Fruit fly (Drosophila melanogaster) whole organism, adult: ENCODE results near the gene Alp5.

Experiments
- CG12768 ChIP-seq: fragments of 200-800 bp; sonication (Bioruptor generic); optimal IDR thresholded peaks from 2 replicates; lab custom pipeline; 2017; ENCODE audit warnings: missing biosample characterization, missing genetic modification characterization, mild to moderate bottlenecking, moderate library complexity, missing genetic modification reagents
- CG1620 ChIP-seq: fragments of 200-800 bp; sonication (Bioruptor generic); optimal IDR thresholded peaks from 2 replicates; lab custom pipeline; 2016; ENCODE audit warnings: missing biosample characterization, missing genetic modification characterization
- CG33017 ChIP-seq: fragments of 200-800 bp; sonication (Bioruptor generic); optimal IDR thresholded peaks from 2 replicates; lab custom pipeline; 2018; ENCODE audit warnings: missing biosample characterization, mild to moderate bottlenecking, missing genetic modification characterization, moderate library complexity
- CG7101 ChIP-seq: fragments of 200-800 bp; sonication (Bioruptor generic); optimal IDR thresholded peaks from 2 replicates; lab custom pipeline; 2018; ENCODE audit warnings: missing biosample characterization, mild to moderate bottlenecking, missing genetic modification characterization, moderate library complexity
- Crg-1 ChIP-seq: fragments of 200-800 bp; sonication (Bioruptor generic); optimal IDR thresholded peaks from 2 replicates; lab custom pipeline; 2016; ENCODE audit warnings: missing biosample characterization, missing genetic modification characterization
- Hr96 ChIP-seq: fragments of 200-800 bp; sonication (Bioruptor generic); optimal IDR thresholded peaks from 2 replicates; lab custom pipeline; 2016; ENCODE audit warnings: missing biosample characterization, missing genetic modification characterization
- bab1 ChIP-seq: fragments of 200-800 bp; sonication (Bioruptor generic); optimal IDR thresholded peaks from 3 replicates; lab custom pipeline; 2019; ENCODE audit warnings: missing biosample characterization, mild to moderate bottlenecking, missing genetic modification characterization, moderate library complexity
- cnc ChIP-seq, 2 experiments: fragments of >200 bp; optimal IDR thresholded peaks; 2 replicates each; lab custom pipeline; 2017
- kay ChIP-seq: fragments of 200-800 bp; sonication (Bioruptor generic); peaks from one replicate; lab custom pipeline; 2016; ENCODE audit warnings: missing biosample characterization, missing genetic modification characterization, borderline replicate concordance
- ovo ChIP-seq: fragments of 200-800 bp; sonication (Bioruptor generic); optimal IDR thresholded peaks from 2 replicates; lab custom pipeline; 2016; ENCODE audit warnings: missing biosample characterization, missing genetic modification characterization
- pad ChIP-seq: fragments of 200-800 bp; sonication (Bioruptor generic); optimal IDR thresholded peaks from 3 replicates; lab custom pipeline; 2017; ENCODE audit warnings: missing biosample characterization, missing genetic modification characterization, mild to moderate bottlenecking, moderate library complexity, missing genetic modification reagents
- toe ChIP-seq: fragments of 200-800 bp; sonication (Bioruptor generic); optimal IDR thresholded peaks from 2 replicates; lab custom pipeline; 2016; ENCODE audit warnings: missing biosample characterization, missing genetic modification characterization

- peak; percentile 41 for TF ChIP-seq pad
- no peak for TF ChIP-seq CG12768
- TF ChIP-seq kay (GFP tag; lab: Kevin White, UChicago), result no peak
- no peak for TF ChIP-seq toe (GFP tag; lab: Kevin White, UChicago)
- no peak for TF ChIP-seq bab1 (GFP tag; lab: Kevin White, UChicago)
- no peak for TF ChIP-seq ovo (GFP tag; lab: Kevin White, UChicago)
- TF ChIP-seq Hr96 (GFP tag; lab: Kevin White, UChicago), result no peak
- no peak for TF ChIP-seq CG33017 (tag; lab: Kevin White, UChicago)
- TF ChIP-seq cnc (optimal IDR thresholded peaks at IDR 0.05; lab: Kevin White, UChicago), result no peak
- peak; percentile 6 for TF ChIP-seq CG7101 (tag; lab: Kevin White, UChicago)
- no peak for TF ChIP-seq CG1620 (GFP tag; lab: Kevin White, UChicago)
- no peak for TF ChIP-seq Crg-1 (GFP tag; lab: Kevin White, UChicago)
These were observed 28.9 kb downstream of the Alp5 start, which contains the start of gene Calx for dm6 chr3R:20977846-20978295.
